Worm (Caenorhabditis elegans): ENCODE data around the gene mtre-1.
A peak's percentile ranks its signal among the peaks of the same experiment; 100 is the strongest.

mtre-1 gene

DNA sequence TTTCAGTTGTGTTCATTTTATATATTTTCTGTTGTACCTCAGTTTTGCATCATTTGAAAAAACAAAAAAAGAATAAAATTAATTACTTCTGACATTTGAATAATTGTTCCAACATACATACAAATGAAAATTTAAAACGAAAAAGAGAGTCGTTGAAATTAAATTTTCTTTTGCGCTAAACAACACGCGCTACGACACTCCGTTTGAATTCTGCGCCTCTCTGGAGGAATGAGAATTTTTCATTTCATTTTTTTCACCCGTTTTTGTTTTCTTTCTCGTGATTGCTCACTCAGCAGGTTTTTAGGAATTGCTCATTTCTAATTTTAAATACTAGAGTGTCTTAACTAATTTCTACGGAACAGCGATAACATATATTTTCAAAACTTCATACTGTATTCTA lies 8.7 kb downstream of the mtre-1 start:
- TF ChIP-seq ztf-4 (tag; optimal IDR thresholded peaks at IDR 0.05) (no peak), C34F6.9 (tag; optimal IDR thresholded peaks at IDR 0.05) (peak; percentile 66), unc-62 (GFP tag; optimal IDR thresholded peaks at IDR 0.05) (no peak), lsy-2 (tag; optimal IDR thresholded peaks at IDR 0.05) (peak in 1 of 2 experiments; percentile 69), nhr-129 (tag; optimal IDR thresholded peaks at IDR 0.05) (peak; percentile 38), elt-1 (tag; optimal IDR thresholded peaks at IDR 0.05) (no peak), ceh-82 (tag; optimal IDR thresholded peaks at IDR 0.05) (no peak), sem-4 (tag; optimal IDR thresholded peaks at IDR 0.05) (no peak), nhr-11 (tag; optimal IDR thresholded peaks at IDR 0.05) (no peak), aly-2 (tag; optimal IDR thresholded peaks at IDR 0.05) (no peak), ceh-16 (tag; optimal IDR thresholded peaks at IDR 0.05) (no peak), R02D3.7 (tag; optimal IDR thresholded peaks at IDR 0.05) (no peak), ztf-1 (GFP tag; conservative IDR thresholded peaks at IDR 0.05) (no peak), nhr-12 (tag; optimal IDR thresholded peaks at IDR 0.05) (no peak), lin-13 (GFP tag; optimal IDR thresholded peaks at IDR 0.05) (peak; percentile 34), nhr-6 (tag; optimal IDR thresholded peaks at IDR 0.05) (no peak), ztf-11 (tag; optimal IDR thresholded peaks at IDR 0.05) (no peak), unc-55 (GFP tag; optimal IDR thresholded peaks at IDR 0.05) (peak; percentile 67)

DNA sequence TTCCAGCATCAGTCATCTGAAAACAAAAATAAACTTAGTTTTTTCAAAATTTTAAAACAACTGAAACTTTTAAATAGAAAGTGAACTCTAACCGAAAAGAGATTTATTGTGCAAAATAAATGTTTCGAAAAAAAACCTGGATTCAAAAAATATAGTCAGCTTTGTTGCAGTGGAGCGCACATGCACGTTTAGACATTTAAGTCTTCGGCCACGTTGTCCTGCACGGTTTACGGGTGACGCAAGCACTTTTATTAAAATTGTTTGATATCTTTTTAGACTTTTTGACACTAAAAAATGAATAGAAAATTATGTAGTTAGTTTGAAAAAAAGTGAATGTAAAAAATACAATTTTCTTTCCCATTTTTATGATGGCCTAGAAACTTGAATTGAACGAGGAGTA lies 11.0 kb downstream of the mtre-1 start, which contains the start of the genes ubh-4 and algn-6:
Gene ubh-4, minus strand, starts transcription at position 182 of the 400 bp plus-strand sequence.
Gene algn-6, plus strand, starts transcription at position 387 of the 400 bp plus-strand sequence.
- TF ChIP-seq nhr-77 (tag; optimal IDR thresholded peaks at IDR 0.05) (no peak), lin-11 (tag; optimal IDR thresholded peaks at IDR 0.05) (no peak), nhr-21 (tag; optimal IDR thresholded peaks at IDR 0.05) (no peak), aly-2 (tag; optimal IDR thresholded peaks at IDR 0.05) (no peak), mbf-1 (tag; optimal IDR thresholded peaks at IDR 0.05) (no peak), skn-1 (tag; optimal IDR thresholded peaks at IDR 0.05) (peak; percentile 53), peb-1 (tag; optimal IDR thresholded peaks at IDR 0.05) (no peak), ztf-1 (GFP tag; conservative IDR thresholded peaks at IDR 0.05) (no peak), unc-55 (GFP tag; optimal IDR thresholded peaks at IDR 0.05) (peak; percentile 72), snpc-4 (tag; optimal IDR thresholded peaks at IDR 0.05) (no peak), R02D3.7 (tag; optimal IDR thresholded peaks at IDR 0.05) (no peak), dmd-4 (tag; optimal IDR thresholded peaks at IDR 0.05) (no peak), ama-1 (optimal IDR thresholded peaks at IDR 0.05) (no peak), blmp-1 (tag; optimal IDR thresholded peaks at IDR 0.05; ENCODE audit: insufficient read depth) (no peak), sma-9 (GFP tag; optimal IDR thresholded peaks at IDR 0.05) (peak; percentile 26), sma-9 (tag; optimal IDR thresholded peaks at IDR 0.05) (no peak), ZK546.5 (tag; optimal IDR thresholded peaks at IDR 0.05) (no peak), unc-39 (tag; optimal IDR thresholded peaks at IDR 0.05) (no peak), nhr-25 (tag; optimal IDR thresholded peaks at IDR 0.05) (no peak), fos-1 (tag; optimal IDR thresholded peaks at IDR 0.05) (peak; percentile 45), C34F6.9 (tag; optimal IDR thresholded peaks at IDR 0.05) (peak; percentile 86), crh-2 (tag; optimal IDR thresholded peaks at IDR 0.05) (peak; percentile 62), nhr-237 (tag; optimal IDR thresholded peaks at IDR 0.05) (no peak), lin-13 (GFP tag; optimal IDR thresholded peaks at IDR 0.05) (peak; percentile 6), nhr-129 (tag; optimal IDR thresholded peaks at IDR 0.05) (peak; percentile 61), nhr-10 (tag; optimal IDR thresholded peaks at IDR 0.05) (no peak), ceh-16 (tag; optimal IDR thresholded peaks at IDR 0.05) (no peak), sma-3 (GFP tag; optimal IDR thresholded peaks at IDR 0.05) (peak; percentile 66), sem-4 (tag; optimal IDR thresholded peaks at IDR 0.05) (no peak), nhr-11 (tag; optimal IDR thresholded peaks at IDR 0.05) (no peak), gmeb-1 (tag; optimal IDR thresholded peaks at IDR 0.05) (peak; percentile 59), lsy-2 (tag; optimal IDR thresholded peaks at IDR 0.05) (peak; percentile 57 to 96), elt-1 (tag; optimal IDR thresholded peaks at IDR 0.05) (no peak)

DNA sequence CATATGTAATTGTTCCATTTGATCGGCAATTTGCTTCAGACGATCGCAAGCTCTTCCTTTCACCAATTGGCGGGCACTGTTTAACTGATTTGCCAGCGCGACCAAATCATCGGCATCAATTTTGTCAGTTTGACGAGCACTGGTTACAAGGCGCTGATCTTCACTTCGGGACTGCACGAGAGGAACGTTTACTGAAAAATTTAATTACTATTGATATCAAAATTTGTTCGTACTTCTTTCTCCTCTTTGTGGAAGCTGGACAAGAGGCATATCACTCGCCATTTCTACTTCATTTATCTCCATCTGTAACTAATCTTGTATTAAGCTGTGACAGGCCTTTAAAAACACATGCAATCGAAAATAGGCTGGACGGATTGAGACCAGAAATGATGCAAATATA lies 12.5 kb downstream of the mtre-1 start, which contains the start of gene C08B11.9:
Gene C08B11.9, minus strand, starts transcription at position 307 of the 400 bp plus-strand sequence.
- TF ChIP-seq nhr-10 (tag; optimal IDR thresholded peaks at IDR 0.05): no peak
- no peak for TF ChIP-seq nhr-23 (tag; optimal IDR thresholded peaks at IDR 0.05)
- no peak for TF ChIP-seq fos-1 (tag; optimal IDR thresholded peaks at IDR 0.05)
- TF ChIP-seq nhr-25 (tag; optimal IDR thresholded peaks at IDR 0.05): no peak
- TF ChIP-seq sma-9 (GFP tag; optimal IDR thresholded peaks at IDR 0.05): no peak
- no peak for TF ChIP-seq sma-9 (tag; optimal IDR thresholded peaks at IDR 0.05)
- no peak for TF ChIP-seq ceh-16 (tag; optimal IDR thresholded peaks at IDR 0.05)

Data from whole organism, L2 larva.